Worm (Caenorhabditis elegans): Measurements from ENCODE around the gene T14B4.3.

T14B4.3 gene

DNA sequence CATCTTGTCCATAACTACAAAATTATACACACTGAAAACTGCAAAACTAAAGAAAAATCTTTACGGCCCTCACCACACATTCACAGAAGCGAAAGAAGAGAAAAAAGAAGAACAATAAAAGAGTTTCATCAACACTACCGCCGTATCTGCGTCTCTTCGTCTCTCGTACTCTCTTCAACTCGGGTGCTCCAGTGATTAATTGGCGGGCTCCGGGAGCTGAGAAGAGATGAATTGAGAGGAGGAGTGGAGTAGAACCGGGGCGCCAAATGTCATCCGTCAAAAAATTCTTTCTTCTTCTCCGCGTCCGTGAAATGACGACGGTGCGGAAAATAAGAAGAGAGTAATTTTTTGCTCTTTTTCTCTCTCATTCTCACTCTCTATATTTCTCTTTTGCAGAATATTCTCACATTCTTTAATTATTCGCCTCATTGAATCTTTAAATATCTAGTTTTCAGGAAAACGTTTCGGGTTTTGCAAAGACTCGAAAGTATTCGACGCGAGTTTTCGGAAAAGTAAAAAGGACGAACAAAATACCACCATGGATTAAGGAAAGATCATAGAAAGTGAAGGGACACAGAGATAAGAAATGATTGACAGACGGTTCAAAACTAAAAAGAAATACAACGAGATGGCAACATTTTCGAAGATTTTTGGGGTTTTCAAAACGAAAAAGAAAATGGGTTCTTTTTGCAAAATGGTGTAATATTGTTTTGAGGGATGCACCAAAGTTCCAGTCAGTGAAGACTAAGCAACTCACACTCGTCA lies 27.1 kb upstream of the T14B4.3 start:
- TF ChIP-seq zag-1 (tag; optimal IDR thresholded peaks at IDR 0.05) = no peak
- no peak for TF ChIP-seq nhr-10 (tag; optimal IDR thresholded peaks at IDR 0.05)
- TF ChIP-seq unc-55 (GFP tag; optimal IDR thresholded peaks at IDR 0.05) = peak; percentile 55
- peak; percentile 39 for TF ChIP-seq nhr-129 (tag; optimal IDR thresholded peaks at IDR 0.05)
- peak; percentile 49 for TF ChIP-seq C34F6.9 (tag; optimal IDR thresholded peaks at IDR 0.05)
- TF ChIP-seq sma-9 (GFP tag; optimal IDR thresholded peaks at IDR 0.05) = peak; percentile 44
- TF ChIP-seq sma-9 (tag; optimal IDR thresholded peaks at IDR 0.05) = no peak
- TF ChIP-seq sem-4 (tag; optimal IDR thresholded peaks at IDR 0.05) = peak; percentile 65
- no peak for TF ChIP-seq skn-1 (tag; optimal IDR thresholded peaks at IDR 0.05)
- TF ChIP-seq unc-62 (GFP tag; optimal IDR thresholded peaks at IDR 0.05) = peak; percentile 20
- peak; percentile 86 for TF ChIP-seq lin-39 (tag; optimal IDR thresholded peaks at IDR 0.05)
- peak; percentile 88 for TF ChIP-seq mab-5 (tag; optimal IDR thresholded peaks at IDR 0.05)
- peak; percentile 77 for TF ChIP-seq F13H6.1 (tag; optimal IDR thresholded peaks at IDR 0.05)
- TF ChIP-seq Y55F3AM.14 (GFP tag; optimal IDR thresholded peaks at IDR 0.05) = peak; percentile 37
- TF ChIP-seq gmeb-1 (tag; optimal IDR thresholded peaks at IDR 0.05) = no peak
- TF ChIP-seq crh-2 (tag; optimal IDR thresholded peaks at IDR 0.05) = peak; percentile 20
- peak in 1 of 2 experiments; percentile 55 for TF ChIP-seq lsy-2 (tag; optimal IDR thresholded peaks at IDR 0.05)
- no peak for TF ChIP-seq nhr-12 (tag; optimal IDR thresholded peaks at IDR 0.05)
- no peak for TF ChIP-seq lin-11 (tag; optimal IDR thresholded peaks at IDR 0.05)
- peak; percentile 43 for TF ChIP-seq lin-13 (GFP tag; optimal IDR thresholded peaks at IDR 0.05)

DNA sequence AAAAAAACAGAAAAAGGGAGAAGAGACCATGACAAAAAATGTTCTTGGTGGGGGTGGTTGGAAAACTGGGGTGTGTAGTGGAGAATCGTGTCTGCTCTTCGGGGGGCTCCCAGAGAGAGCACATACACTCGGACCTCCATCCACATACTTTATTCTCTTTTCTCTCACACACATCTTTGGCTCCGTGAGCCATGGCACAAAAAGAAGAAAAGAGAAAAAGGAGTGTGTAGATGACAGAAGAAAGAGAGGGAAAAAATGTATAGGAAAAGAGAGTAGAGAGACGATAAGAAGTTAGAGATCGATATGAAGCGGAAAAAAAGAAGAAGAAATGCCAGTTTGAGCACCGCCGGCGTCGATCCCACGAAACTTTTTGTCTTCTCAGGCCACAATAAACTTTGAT lies 25.8 kb upstream of the T14B4.3 start:
- TF ChIP-seq elt-1 (tag; optimal IDR thresholded peaks at IDR 0.05) (no peak), lsy-2 (tag; optimal IDR thresholded peaks at IDR 0.05) (peak; percentile 24 to 54), mdl-1 (tag; optimal IDR thresholded peaks at IDR 0.05) (no peak), ztf-4 (tag; optimal IDR thresholded peaks at IDR 0.05) (no peak), nhr-23 (tag; optimal IDR thresholded peaks at IDR 0.05) (no peak), unc-62 (GFP tag; optimal IDR thresholded peaks at IDR 0.05) (no peak), zag-1 (tag; optimal IDR thresholded peaks at IDR 0.05) (peak; percentile 79), lin-11 (tag; optimal IDR thresholded peaks at IDR 0.05) (peak; percentile 21), unc-55 (GFP tag; optimal IDR thresholded peaks at IDR 0.05) (peak; percentile 72), ztf-1 (GFP tag; conservative IDR thresholded peaks at IDR 0.05) (no peak), nhr-129 (tag; optimal IDR thresholded peaks at IDR 0.05) (peak; percentile 76), ztf-11 (tag; optimal IDR thresholded peaks at IDR 0.05) (no peak), mab-5 (tag; optimal IDR thresholded peaks at IDR 0.05) (peak; percentile 60), nhr-12 (tag; optimal IDR thresholded peaks at IDR 0.05) (no peak), nhr-77 (tag; optimal IDR thresholded peaks at IDR 0.05) (no peak), ceh-82 (tag; optimal IDR thresholded peaks at IDR 0.05) (no peak), crh-2 (tag; optimal IDR thresholded peaks at IDR 0.05) (peak; percentile 39), F13H6.1 (tag; optimal IDR thresholded peaks at IDR 0.05) (peak; percentile 76), aly-2 (tag; optimal IDR thresholded peaks at IDR 0.05) (no peak), egl-27 (tag; optimal IDR thresholded peaks at IDR 0.05) (no peak), ama-1 (optimal IDR thresholded peaks at IDR 0.05) (no peak), C34F6.9 (tag; optimal IDR thresholded peaks at IDR 0.05) (peak; percentile 81), sma-9 (GFP tag; optimal IDR thresholded peaks at IDR 0.05) (peak; percentile 57), sma-9 (tag; optimal IDR thresholded peaks at IDR 0.05) (no peak), fos-1 (tag; optimal IDR thresholded peaks at IDR 0.05) (no peak), lin-13 (GFP tag; optimal IDR thresholded peaks at IDR 0.05) (no peak), snpc-4 (tag; optimal IDR thresholded peaks at IDR 0.05) (peak; percentile 7)

DNA sequence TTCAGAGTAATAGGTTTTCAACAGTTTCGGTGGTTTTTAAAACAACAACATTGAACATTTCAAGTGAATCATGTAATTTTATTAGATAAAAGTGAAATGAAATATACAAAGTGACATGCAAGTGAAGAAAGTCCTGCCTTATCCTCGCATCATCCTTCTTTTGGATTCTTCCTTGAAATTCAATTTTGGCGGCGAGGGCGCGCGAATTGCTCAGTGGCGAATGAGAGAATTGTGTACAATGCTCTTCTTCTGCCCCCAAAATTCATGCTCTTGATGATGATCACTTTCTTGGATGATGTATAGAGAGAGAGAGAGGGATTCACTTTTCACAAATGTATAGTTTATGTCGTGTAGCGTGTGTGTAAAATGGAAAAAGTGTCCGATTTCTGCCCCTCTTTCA lies 25.1 kb upstream of the T14B4.3 start:
- no peak for TF ChIP-seq nhr-10 (tag; optimal IDR thresholded peaks at IDR 0.05)
- TF ChIP-seq ama-1 (optimal IDR thresholded peaks at IDR 0.05) = no peak
- peak; percentile 20 for TF ChIP-seq nhr-21 (tag; optimal IDR thresholded peaks at IDR 0.05)

DNA sequence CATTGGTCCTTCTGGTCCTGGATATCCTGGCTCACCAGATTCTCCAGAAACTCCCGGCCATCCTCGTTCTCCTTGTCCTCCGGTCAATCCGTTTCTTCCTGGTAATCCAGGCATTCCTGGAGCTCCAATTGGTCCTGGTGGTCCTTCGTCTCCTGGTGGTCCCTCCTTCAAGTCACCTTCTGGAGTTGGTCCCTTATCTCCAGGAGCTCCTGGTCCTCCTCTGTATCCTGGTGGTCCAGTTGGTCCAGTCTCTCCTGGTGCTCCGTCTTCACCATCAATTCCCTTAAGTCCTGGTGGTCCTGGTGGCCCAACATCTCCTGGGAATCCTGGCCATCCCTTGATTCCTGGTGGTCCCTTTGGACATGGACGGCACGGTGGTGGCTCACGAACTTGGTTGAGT lies 24.1 kb upstream of the T14B4.3 start:
- TF ChIP-seq C34F6.9 (tag; optimal IDR thresholded peaks at IDR 0.05) (no peak), nhr-11 (tag; optimal IDR thresholded peaks at IDR 0.05) (no peak), ztf-11 (tag; optimal IDR thresholded peaks at IDR 0.05) (no peak), blmp-1 (tag; optimal IDR thresholded peaks at IDR 0.05; ENCODE audit: insufficient read depth) (no peak), nhr-77 (tag; optimal IDR thresholded peaks at IDR 0.05) (no peak), zag-1 (tag; optimal IDR thresholded peaks at IDR 0.05) (no peak), unc-62 (GFP tag; optimal IDR thresholded peaks at IDR 0.05) (no peak), nhr-25 (tag; optimal IDR thresholded peaks at IDR 0.05) (no peak), unc-55 (GFP tag; optimal IDR thresholded peaks at IDR 0.05) (no peak), gmeb-1 (tag; optimal IDR thresholded peaks at IDR 0.05) (no peak), F13H6.1 (tag; optimal IDR thresholded peaks at IDR 0.05) (no peak), mbf-1 (tag; optimal IDR thresholded peaks at IDR 0.05) (no peak), elt-3 (tag; optimal IDR thresholded peaks at IDR 0.05) (no peak), mab-5 (tag; optimal IDR thresholded peaks at IDR 0.05) (no peak)

Measured in whole organism, L2 larva.